Fruit fly (Drosophila melanogaster): ENCODE results near the gene out.

The out gene

DNA sequence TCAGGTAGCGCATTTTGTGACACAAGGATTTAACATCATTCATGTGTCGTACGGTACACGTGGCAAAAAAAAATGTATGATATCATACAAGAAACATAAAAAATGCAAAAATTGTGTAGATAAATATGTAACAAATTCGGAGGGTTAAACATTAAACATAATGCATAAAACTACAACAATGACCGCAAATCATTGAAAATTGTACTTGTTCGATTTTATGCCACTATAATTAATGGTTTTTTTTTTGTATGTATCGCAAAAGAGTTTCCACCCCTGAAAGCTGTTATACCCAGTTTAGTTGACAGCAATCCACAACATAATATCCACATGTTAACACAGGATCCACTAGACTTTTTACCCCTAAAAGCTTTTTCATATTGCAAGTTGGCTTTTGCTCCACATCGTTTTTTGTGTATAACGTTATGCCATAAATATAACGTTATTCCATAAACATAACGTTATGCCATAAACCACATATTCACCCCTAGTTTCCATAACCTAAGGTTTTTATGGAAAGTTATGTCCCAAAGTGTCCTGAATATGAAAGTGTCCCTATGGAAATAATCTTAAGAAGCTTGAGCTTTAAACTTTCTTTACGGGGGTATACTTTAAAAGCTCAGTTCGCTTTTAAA is 27.0 kb upstream of the out start (continued):
- no peak for TF ChIP-seq CG6689 (GFP tag; IDR thresholded peaks at IDR 0.05)
- peak; percentile 35 for TF ChIP-seq Xbp1 (GFP tag; optimal IDR thresholded peaks at IDR 0.05)
- TF ChIP-seq Sox102F (GFP tag; optimal IDR thresholded peaks at IDR 0.05), result peak; percentile 66
- TF ChIP-seq tx (GFP tag; optimal IDR thresholded peaks at IDR 0.05), result peak; percentile 44
- TF ChIP-seq CG30403 (GFP tag; optimal IDR thresholded peaks at IDR 0.05), result peak; percentile 39
- TF ChIP-seq CG2120 (GFP tag; optimal IDR thresholded peaks at IDR 0.05), result peak; percentile 77
- TF ChIP-seq CG1233 (GFP tag; optimal IDR thresholded peaks at IDR 0.05), result no peak
- peak; percentile 1 for TF ChIP-seq CG18262 (tag; optimal IDR thresholded peaks at IDR 0.05)
- peak; percentile 27 for TF ChIP-seq CG1603 (tag; optimal IDR thresholded peaks at IDR 0.05)
- TF ChIP-seq Dek (tag; optimal IDR thresholded peaks at IDR 0.05), result peak; percentile 38
- peak; percentile 30 for TF ChIP-seq Atf-2 (GFP tag; optimal IDR thresholded peaks at IDR 0.05)
- peak; percentile 68 for TF ChIP-seq PHDP (tag; optimal IDR thresholded peaks at IDR 0.05)
- peak; percentile 63 for TF ChIP-seq unpg (GFP tag; optimal IDR thresholded peaks at IDR 0.05)
- peak; percentile 44 for TF ChIP-seq NfI (GFP tag; optimal IDR thresholded peaks at IDR 0.05)
- TF ChIP-seq Bteb2 (GFP tag; optimal IDR thresholded peaks at IDR 0.05), result peak; percentile 36
- TF ChIP-seq gem (tag; optimal IDR thresholded peaks at IDR 0.05), result peak; percentile 74
- TF ChIP-seq fu2 (GFP tag; optimal IDR thresholded peaks at IDR 0.05), result peak; percentile 21
- peak; percentile 52 for TF ChIP-seq CG15269 (tag; optimal IDR thresholded peaks at IDR 0.05)
- TF ChIP-seq her (GFP tag; optimal IDR thresholded peaks at IDR 0.05), result peak; percentile 8
- peak; percentile 42 for TF ChIP-seq CG12769 (tag; optimal IDR thresholded peaks at IDR 0.05)
- TF ChIP-seq sob (GFP tag; IDR thresholded peaks at IDR 0.05), result no peak
- TF ChIP-seq Ssrp (tag; optimal IDR thresholded peaks at IDR 0.05), result peak; percentile 25
- peak; percentile 64 for TF ChIP-seq CG7556 (GFP tag; optimal IDR thresholded peaks at IDR 0.05)
- TF ChIP-seq pita (GFP tag; optimal IDR thresholded peaks at IDR 0.05), result peak; percentile 38
- peak; percentile 44 for TF ChIP-seq Hr3 (GFP tag; optimal IDR thresholded peaks at IDR 0.05)
- no peak for TF ChIP-seq CG2889 (GFP tag; IDR thresholded peaks at IDR 0.05)

DNA sequence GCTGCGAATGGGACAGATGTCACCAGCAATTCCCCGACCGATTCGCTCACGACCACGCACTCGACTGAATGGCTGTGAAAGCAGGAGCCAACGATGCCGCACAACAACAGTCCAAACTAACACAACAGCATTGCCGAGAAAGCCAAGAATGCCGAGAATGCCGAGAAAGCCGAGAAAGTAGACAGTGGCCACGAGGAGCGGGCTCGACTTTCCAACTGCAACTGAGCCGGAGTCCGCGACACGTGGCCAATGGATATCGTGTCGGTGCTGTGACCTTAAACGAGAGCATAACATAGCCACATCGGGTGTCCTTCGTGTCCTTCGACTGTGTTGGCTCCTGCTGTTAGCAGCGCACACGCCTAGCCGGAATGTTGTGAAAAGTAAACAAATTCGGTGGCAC is 26.3 kb upstream of the out start, which contains the start of gene nAChRalpha7:
TSS of gene nAChRalpha7 (minus strand) at position 226 of the 400 bp plus-strand sequence.
- TF ChIP-seq jumu (GFP tag; optimal IDR thresholded peaks at IDR 0.05) (no peak), PHDP (tag; optimal IDR thresholded peaks at IDR 0.05) (no peak), pfk (GFP tag; optimal IDR thresholded peaks at IDR 0.05) (no peak), twi (tag; optimal IDR thresholded peaks at IDR 0.05) (peak; percentile 27), CG13894 (tag; optimal IDR thresholded peaks at IDR 0.05) (peak; percentile 34), nau (GFP tag; optimal IDR thresholded peaks at IDR 0.05) (no peak), Fer3 (tag; optimal IDR thresholded peaks at IDR 0.05) (no peak), CG3726 (GFP tag; IDR thresholded peaks at IDR 0.05) (no peak), CkIIα-i1 (GFP tag; IDR thresholded peaks at IDR 0.05) (no peak), CG9817 (tag; optimal IDR thresholded peaks at IDR 0.05) (no peak), CG11085 (GFP tag; IDR thresholded peaks at IDR 0.05) (no peak), peb (GFP tag; IDR thresholded peaks at IDR 0.05) (no peak), CG6254 (GFP tag; optimal IDR thresholded peaks at IDR 0.05) (no peak), CG9727 (GFP tag; optimal IDR thresholded peaks at IDR 0.05) (no peak), Deaf1 (tag; optimal IDR thresholded peaks at IDR 0.05) (peak; percentile 94), CG8478 (optimal IDR thresholded peaks at IDR 0.05) (no peak), HLH54F (GFP tag; optimal IDR thresholded peaks at IDR 0.05) (no peak), CG13775 (GFP tag; optimal IDR thresholded peaks at IDR 0.05) (peak; percentile 43), Med (GFP tag) (peak; percentile 54), CG10147 (GFP tag; optimal IDR thresholded peaks at IDR 0.05) (no peak), CG12071 (GFP tag; optimal IDR thresholded peaks at IDR 0.05) (no peak), ro (GFP tag; IDR thresholded peaks at IDR 0.05) (no peak)

All from whole organism, embryonic.